Fruit fly (Drosophila melanogaster) whole organism, prepupa: ENCODE data around the gene CG12111.

Experiments
- CG11294 ChIP-seq: fragments of 200-800 bp; sonication (Bioruptor generic); IDR thresholded peaks from 2 replicates; pipeline ENCODE4 v1.3.6; 2022; ENCODE audit warnings: missing biosample characterization, missing genetic modification characterization
- CG11762 ChIP-seq: fragments of 200-800 bp; sonication (Bioruptor generic); optimal IDR thresholded peaks from 3 replicates; lab custom pipeline; 2016; ENCODE audit warnings: missing biosample characterization, missing genetic modification characterization; ENCODE audit not compliant: insufficient read depth
- CG15336 ChIP-seq: fragments of 200-800 bp; sonication (Bioruptor generic); IDR thresholded peaks from 2 replicates; pipeline ENCODE4 v1.3.6; 2022; ENCODE audit warnings: missing biosample characterization, missing genetic modification characterization
- CG16779 ChIP-seq: fragments of 200-800 bp; sonication (Bioruptor generic); optimal IDR thresholded peaks from 3 replicates; lab custom pipeline; 2017; ENCODE audit warnings: missing biosample characterization, mild to moderate bottlenecking, missing genetic modification characterization
- CG3032 ChIP-seq: fragments of 200-800 bp; optimal IDR thresholded peaks from 2 replicates; lab custom pipeline; 2019; ENCODE audit warnings: missing biosample characterization, mild to moderate bottlenecking, missing genetic modification characterization, moderate library complexity
- CG31627 ChIP-seq: fragments of 200-800 bp; sonication (Bioruptor generic); optimal IDR thresholded peaks from 3 replicates; lab custom pipeline; 2016; ENCODE audit warnings: missing biosample characterization, missing genetic modification characterization
- CG34406 ChIP-seq: fragments of 200-800 bp; sonication (Bioruptor generic); optimal IDR thresholded peaks from 3 replicates; lab custom pipeline; 2016; ENCODE audit warnings: missing biosample characterization, missing genetic modification characterization
- CG4318 ChIP-seq: fragments of 200-800 bp; sonication (Bioruptor generic); optimal IDR thresholded peaks from 3 replicates; lab custom pipeline; 2017; ENCODE audit warnings: missing biosample characterization, mild to moderate bottlenecking, missing genetic modification characterization
- CG6792 ChIP-seq: fragments of 200-800 bp; sonication (Bioruptor generic); optimal IDR thresholded peaks from 3 replicates; lab custom pipeline; 2016; ENCODE audit warnings: missing biosample characterization, missing genetic modification characterization
- CG6854 ChIP-seq: fragments of 200-800 bp; sonication (Bioruptor generic); optimal IDR thresholded peaks from 2 replicates; lab custom pipeline; 2017; ENCODE audit warnings: missing biosample characterization, mild to moderate bottlenecking, missing genetic modification characterization
- CG7368 ChIP-seq: fragments of 200-800 bp; sonication (Bioruptor generic); optimal IDR thresholded peaks from 3 replicates; lab custom pipeline; 2016; ENCODE audit warnings: missing biosample characterization, missing genetic modification characterization
- CG8319 ChIP-seq: fragments of 200-800 bp; sonication (Bioruptor generic); optimal IDR thresholded peaks from 3 replicates; lab custom pipeline; 2016; ENCODE audit warnings: missing biosample characterization, missing genetic modification characterization
- CG8632 ChIP-seq: fragments of 200-800 bp; sonication (Bioruptor generic); optimal IDR thresholded peaks from 3 replicates; lab custom pipeline; 2016; ENCODE audit warnings: missing biosample characterization, missing genetic modification characterization
- Eip75B ChIP-seq: fragments of 200-800 bp; sonication (Bioruptor generic); optimal IDR thresholded peaks from 3 replicates; lab custom pipeline; 2016; ENCODE audit warnings: missing biosample characterization, missing genetic modification characterization
- Eip78C ChIP-seq: fragments of 200-800 bp; sonication (Bioruptor generic); peaks from one replicate; lab custom pipeline; 2016; ENCODE audit warnings: missing biosample characterization, missing genetic modification characterization
- Eip93F ChIP-seq: fragments of 200-800 bp; sonication (Bioruptor generic); optimal IDR thresholded peaks from 2 replicates; lab custom pipeline; 2016; ENCODE audit warnings: missing biosample characterization, mild to moderate bottlenecking, missing genetic modification characterization
- Ets96B ChIP-seq: fragments of 200-800 bp; optimal IDR thresholded peaks from 2 replicates; lab custom pipeline; 2019; ENCODE audit warnings: missing biosample characterization, mild to moderate bottlenecking, missing genetic modification characterization, moderate library complexity
- Hr38 ChIP-seq: sonication (Bioruptor generic); optimal IDR thresholded peaks from 2 replicates; lab custom pipeline; 2016; ENCODE audit warnings: missing biosample characterization, missing genetic modification characterization
- Hr39 ChIP-seq: fragments of 200-800 bp; sonication (Bioruptor generic); optimal IDR thresholded peaks from 2 replicates; lab custom pipeline; 2016; ENCODE audit warnings: missing biosample characterization, missing genetic modification characterization
- Hr4 ChIP-seq: fragments of 200-800 bp; sonication (Bioruptor generic); optimal IDR thresholded peaks from 3 replicates; lab custom pipeline; 2016; ENCODE audit warnings: missing biosample characterization, missing genetic modification characterization
- OdsH ChIP-seq: fragments of 200-800 bp; sonication (Bioruptor generic); optimal IDR thresholded peaks from 3 replicates; lab custom pipeline; 2016; ENCODE audit warnings: missing biosample characterization, missing genetic modification characterization
- Smox ChIP-seq: fragments of 200-800 bp; sonication (Bioruptor generic); optimal IDR thresholded peaks from 3 replicates; lab custom pipeline; 2016; ENCODE audit warnings: missing biosample characterization, missing genetic modification characterization
- Sox15 ChIP-seq: fragments of 200-800 bp; sonication (Bioruptor generic); optimal IDR thresholded peaks from 3 replicates; lab custom pipeline; 2016; ENCODE audit warnings: missing biosample characterization, missing genetic modification characterization
- achi ChIP-seq: fragments of 200-800 bp; sonication (Bioruptor generic); optimal IDR thresholded peaks from 3 replicates; lab custom pipeline; 2016; ENCODE audit warnings: missing biosample characterization, missing genetic modification characterization
- dac ChIP-seq: fragments of 200-800 bp; sonication (Bioruptor generic); optimal IDR thresholded peaks from 2 replicates; lab custom pipeline; 2017; ENCODE audit warnings: missing biosample characterization, mild to moderate bottlenecking, missing genetic modification characterization
- dsx ChIP-seq: fragments of 200-800 bp; optimal IDR thresholded peaks from 3 replicates; lab custom pipeline; 2019; ENCODE audit warnings: missing biosample characterization, mild to moderate bottlenecking, missing genetic modification characterization, moderate library complexity; ENCODE audit not compliant: poor library complexity, severe bottlenecking
- eg ChIP-seq: fragments of 200-800 bp; sonication (Bioruptor generic); IDR thresholded peaks from 3 replicates; pipeline ENCODE4 v1.3.6; 2022; ENCODE audit warnings: missing biosample characterization, missing genetic modification characterization
- esn ChIP-seq: fragments of 200-800 bp; sonication (Bioruptor generic); optimal IDR thresholded peaks from 2 replicates; lab custom pipeline; 2016; ENCODE audit warnings: missing biosample characterization, mild to moderate bottlenecking, missing genetic modification characterization, moderate library complexity
- fd59A ChIP-seq: fragments of 200-800 bp; sonication (Bioruptor generic); optimal IDR thresholded peaks from 2 replicates; lab custom pipeline; 2017; ENCODE audit warnings: missing biosample characterization, mild to moderate bottlenecking, missing genetic modification characterization, missing genetic modification reagents
- net ChIP-seq: fragments of 200-800 bp; sonication (Bioruptor generic); optimal IDR thresholded peaks from 3 replicates; lab custom pipeline; 2016; ENCODE audit warnings: missing biosample characterization, missing genetic modification characterization
- pdm3 ChIP-seq: fragments of 200-800 bp; sonication (Bioruptor generic); optimal IDR thresholded peaks from 3 replicates; lab custom pipeline; 2016; ENCODE audit warnings: missing biosample characterization, missing genetic modification characterization
- ss ChIP-seq, 2 experiments: fragments of 200-800 bp; sonication (Bioruptor generic); optimal IDR thresholded peaks; 2 replicates in 1 of 2; 3 replicates in 1 of 2; lab custom pipeline; 2017 to 2018; ENCODE audit warnings: mild to moderate bottlenecking in 2 of 2, missing biosample characterization in 2 of 2, missing genetic modification characterization in 2 of 2, moderate library complexity in 1 of 2
- svp ChIP-seq: fragments of 200-800 bp; sonication (Bioruptor generic); peaks from one replicate; lab custom pipeline; 2016; ENCODE audit warnings: missing biosample characterization, missing genetic modification characterization
- topi ChIP-seq: fragments of 200-800 bp; sonication (Bioruptor generic); optimal IDR thresholded peaks from 3 replicates; lab custom pipeline; 2016; ENCODE audit warnings: missing biosample characterization, missing genetic modification characterization

The CG12111 gene

DNA sequence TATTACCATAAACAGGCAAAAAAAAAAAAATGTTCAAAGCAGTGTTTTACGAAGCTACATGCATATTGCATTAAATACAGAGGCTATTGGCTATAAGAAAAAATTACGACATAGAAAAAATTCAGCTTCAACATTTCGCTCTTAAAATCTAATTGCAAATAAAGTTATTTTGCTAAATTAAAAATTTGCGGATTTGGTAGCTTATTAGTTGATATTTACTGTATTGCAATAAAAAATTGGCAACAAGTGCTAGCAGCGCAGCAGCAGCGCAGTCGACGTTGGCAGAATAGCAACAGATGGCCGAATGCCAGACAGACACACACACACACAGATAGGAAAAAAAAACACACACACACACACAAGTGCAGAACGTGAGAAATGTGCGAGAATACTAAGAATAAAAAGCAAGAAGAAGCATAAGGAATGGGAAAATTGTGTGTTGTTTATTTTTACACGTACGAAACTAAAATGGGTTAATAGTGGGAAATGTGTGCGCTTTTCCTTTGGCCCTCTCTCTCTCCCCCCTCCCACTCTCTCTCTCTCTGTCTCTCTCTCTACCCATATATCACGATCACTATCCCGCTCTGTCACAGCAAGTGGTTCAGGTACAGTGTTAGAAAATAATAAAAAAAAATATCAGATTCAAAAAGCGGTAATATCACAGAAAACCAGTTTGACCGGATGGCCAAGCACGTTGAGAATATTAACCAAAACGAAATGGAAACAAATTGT lies 37.0 kb downstream of the CG12111 start (continued):
- TF ChIP-seq CG16779 (tag; lab: Kevin White, UChicago) (no peak), CG11762 (no peak), svp (GFP tag; lab: Kevin White, UChicago) (peak; percentile 30), pdm3 (peak; percentile 59), net (GFP tag; lab: Kevin White, UChicago) (peak; percentile 56), Eip75B (GFP tag; lab: Kevin White, UChicago) (no peak), CG8632 (GFP tag; lab: Kevin White, UChicago) (no peak), CG15336 (GFP tag; lab: Robert Waterston, UW) (peak; percentile 90), achi (GFP tag; lab: Kevin White, UChicago) (peak; percentile 47), dac (GFP tag; lab: Kevin White, UChicago) (no peak), Sox15 (GFP tag; lab: Kevin White, UChicago) (no peak), Smox (GFP tag; lab: Kevin White, UChicago) (no peak), Ets96B (tag; lab: Kevin White, UChicago) (no peak), dsx (GFP tag; lab: Kevin White, UChicago) (no peak), CG31627 (GFP tag; lab: Kevin White, UChicago) (peak; percentile 31), CG7368 (GFP tag; lab: Kevin White, UChicago) (no peak), CG3032 (tag; lab: Kevin White, UChicago) (peak; percentile 0), CG34406 (GFP tag; lab: Kevin White, UChicago) (no peak), fd59A (no peak), Eip93F (GFP tag; lab: Kevin White, UChicago) (no peak), Hr39 (GFP tag; lab: Kevin White, UChicago) (peak; percentile 15), Hr38 (GFP tag; lab: Kevin White, UChicago) (no peak), OdsH (GFP tag; lab: Kevin White, UChicago) (peak; percentile 63), topi (GFP tag; lab: Kevin White, UChicago) (peak; percentile 9), esn (GFP tag; lab: Kevin White, UChicago) (peak; percentile 8), CG4318 (GFP tag; lab: Kevin White, UChicago) (peak; percentile 48), Hr4 (GFP tag; lab: Kevin White, UChicago) (peak; percentile 76)
- TF ChIP-seq, all 60 proteins: peak for 29

DNA sequence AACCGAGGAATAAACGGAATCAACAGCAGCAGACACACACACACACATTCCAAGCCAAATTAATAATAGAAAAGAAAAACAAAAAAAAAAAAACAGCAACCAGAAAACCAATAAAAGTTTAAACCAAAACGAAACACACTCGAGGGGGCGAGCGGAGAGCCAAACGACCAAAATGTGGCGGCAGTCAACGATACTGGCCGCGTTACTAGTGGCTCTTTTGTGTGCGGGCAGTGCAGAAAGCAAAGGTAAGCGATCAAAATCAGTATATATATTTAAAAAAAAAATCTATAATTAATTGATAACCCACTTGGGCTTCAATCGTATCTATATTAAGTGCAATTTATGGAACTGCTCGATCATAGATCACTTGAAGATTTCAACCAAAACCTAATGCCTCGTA lies 39.0 kb downstream of the CG12111 start:
- 0 out of 3 replicates have a peak, but pooled peaks have one; percentile 25 for TF ChIP-seq eg
- no peak for TF ChIP-seq CG6792 (GFP tag; lab: Kevin White, UChicago)

DNA sequence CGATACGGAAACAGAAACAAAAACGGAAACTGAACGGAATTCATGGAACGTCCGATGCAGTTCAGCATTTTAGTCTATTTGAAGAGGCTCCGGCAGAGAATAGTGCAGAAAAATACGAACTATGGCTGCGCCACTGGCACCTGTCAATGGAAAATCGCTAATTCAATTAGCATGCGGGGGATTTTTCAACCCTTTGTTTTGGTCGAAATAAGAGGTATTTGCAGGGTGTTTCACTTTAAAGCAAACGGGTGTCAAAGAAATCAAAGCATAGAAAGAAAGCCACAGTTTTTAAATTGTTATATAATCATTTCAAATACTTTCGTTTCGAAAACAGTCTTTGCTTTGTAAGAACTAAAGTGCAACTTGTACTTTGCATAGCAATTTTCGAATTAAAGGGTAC lies 41.1 kb downstream of the CG12111 start, which contains the start of gene PIP82:
TSS of gene PIP82 (minus strand) at position 101 of the 400 bp plus-strand sequence.
- TF ChIP-seq Ets96B (tag; lab: Kevin White, UChicago) (no peak), CG31627 (GFP tag; lab: Kevin White, UChicago) (no peak), CG11294 (GFP tag; lab: Robert Waterston, UW) (no peak), CG16779 (tag; lab: Kevin White, UChicago) (no peak), Eip78C (no peak), CG6854 (no peak), ss (GFP tag; optimal IDR thresholded peaks at IDR 0.05; lab: Kevin White, UChicago) (no peak), CG8319 (GFP tag; lab: Kevin White, UChicago) (no peak)

DNA sequence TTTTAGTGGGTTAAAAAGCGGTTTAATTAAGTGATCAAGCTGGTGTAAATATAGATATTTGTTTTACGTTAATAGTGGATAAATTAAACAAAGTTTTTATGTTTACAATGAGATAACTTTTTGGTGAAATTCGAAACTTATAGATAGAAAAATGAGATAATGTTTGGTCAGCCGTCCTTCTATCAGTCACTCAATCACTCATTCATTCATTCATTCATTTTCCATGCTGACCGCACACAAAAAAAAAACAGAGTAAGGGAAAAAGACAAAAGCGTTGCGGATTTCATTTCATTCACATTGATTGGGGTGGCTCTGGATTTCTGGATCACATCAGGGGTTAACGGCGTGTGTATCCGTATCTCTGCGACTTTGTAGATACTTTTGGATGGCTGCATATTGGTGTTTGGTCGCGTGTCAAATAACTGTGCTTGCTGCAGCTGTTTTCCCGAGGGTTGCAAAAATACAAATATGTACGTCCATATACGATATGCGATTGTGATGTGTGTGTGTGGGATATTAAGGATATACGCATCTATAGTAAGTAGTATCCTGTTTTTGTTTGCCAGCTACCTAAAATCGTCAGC lies 47.1 kb downstream of the CG12111 start:
- TF ChIP-seq Hr38 (GFP tag; lab: Kevin White, UChicago): no peak
- peak; percentile 49 for TF ChIP-seq svp (GFP tag; lab: Kevin White, UChicago)
- TF ChIP-seq, all 60 proteins: peak for 1
